Worm (Caenorhabditis elegans) whole organism, young adult: ENCODE results near the gene Y53G8AR.6.

ENCODE experiments used
- B0019.2 ChIP-seq: fragments of 200-800 bp; sonication (Bioruptor generic); conservative IDR thresholded peaks from 2 replicates; pipeline ENCODE4 v1.3.6; 2022; ENCODE audit warnings: missing genetic modification reagents, missing genetic modification characterization, missing compliant biosample characterization
- B0336.3 ChIP-seq: fragments of 200-800 bp; sonication (Bioruptor generic); IDR thresholded peaks from 2 replicates; pipeline ENCODE4 v1.3.6; 2022; ENCODE audit warnings: missing genetic modification characterization, missing compliant biosample characterization
- C06A6.2 ChIP-seq: fragments of 200-800 bp; sonication (Bioruptor generic); conservative IDR thresholded peaks from 2 replicates; pipeline ENCODE4 v1.3.6; 2022; ENCODE audit warnings: missing genetic modification characterization, missing compliant biosample characterization
- C17E4.6 ChIP-seq: fragments of 200-800 bp; sonication (Bioruptor generic); IDR thresholded peaks from 2 replicates; pipeline ENCODE4 v1.3.6; 2022; ENCODE audit warnings: missing genetic modification reagents, missing genetic modification characterization, missing compliant biosample characterization
- F10E7.11 ChIP-seq: sonication (generic microtip); optimal IDR thresholded peaks from 2 replicates; lab custom pipeline; 2017; ENCODE audit warnings: mild to moderate bottlenecking, missing genetic modification characterization, moderate library complexity, missing compliant biosample characterization
- F39B2.1 ChIP-seq: fragments of 200-800 bp; sonication (Bioruptor generic); IDR thresholded peaks from 2 replicates; pipeline ENCODE4 v1.3.6; 2022; ENCODE audit warnings: missing genetic modification reagents, missing genetic modification characterization, missing compliant biosample characterization
- T26A5.8 ChIP-seq: sonication (generic microtip); optimal IDR thresholded peaks from 2 replicates; lab custom pipeline; 2016; ENCODE audit warnings: missing genetic modification characterization, missing compliant biosample characterization
- Y67H2A.10 ChIP-seq: fragments of 200-800 bp; sonication (Bioruptor generic); conservative IDR thresholded peaks from 2 replicates; pipeline ENCODE4 v1.3.6; 2022; ENCODE audit warnings: missing genetic modification reagents, missing genetic modification characterization, missing compliant biosample characterization
- Y79H2A.3 ChIP-seq: fragments of 200-800 bp; sonication (Bioruptor generic); conservative IDR thresholded peaks from 2 replicates; pipeline ENCODE4 v1.3.6; 2022; ENCODE audit warnings: missing genetic modification reagents, missing genetic modification characterization, missing compliant biosample characterization
- ZK185.1 ChIP-seq: sonication (generic microtip); optimal IDR thresholded peaks from 2 replicates; lab custom pipeline; 2016; ENCODE audit warnings: mild to moderate bottlenecking, missing genetic modification characterization, missing compliant biosample characterization; ENCODE audit not compliant: poor library complexity, severe bottlenecking
- aptf-2 ChIP-seq: fragments of 200-800 bp; sonication (Bioruptor generic); conservative IDR thresholded peaks from 2 replicates; pipeline ENCODE4 v1.3.6; 2022; ENCODE audit warnings: missing genetic modification reagents, missing genetic modification characterization, missing compliant biosample characterization
- aptf-3 ChIP-seq: fragments of 200-800 bp; sonication (Bioruptor generic); IDR thresholded peaks from 2 replicates; pipeline ENCODE4 v1.3.6; 2022; ENCODE audit warnings: missing genetic modification characterization, missing compliant biosample characterization
- athp-1 ChIP-seq: sonication (generic microtip); optimal IDR thresholded peaks from 2 replicates; lab custom pipeline; 2017; ENCODE audit warnings: mild to moderate bottlenecking, missing genetic modification characterization, missing compliant biosample characterization
- attf-5 ChIP-seq: fragments of 200-800 bp; sonication (Bioruptor generic); optimal IDR thresholded peaks from 2 replicates; lab custom pipeline; 2018; ENCODE audit warnings: mild to moderate bottlenecking, missing genetic modification characterization, missing compliant biosample characterization
- bed-1 ChIP-seq: fragments of 200-800 bp; sonication (Bioruptor generic); IDR thresholded peaks from 2 replicates; pipeline ENCODE4 v1.3.6; 2022; ENCODE audit warnings: missing genetic modification reagents, missing genetic modification characterization, missing compliant biosample characterization
- bed-2 ChIP-seq: fragments of 200-800 bp; sonication (Bioruptor generic); IDR thresholded peaks from 2 replicates; pipeline ENCODE4 v1.3.6; 2022; ENCODE audit warnings: missing genetic modification reagents, missing genetic modification characterization, missing compliant biosample characterization
- cebp-1 ChIP-seq, 2 experiments: fragments of 200-800 bp in 1 of 2; sonication (Bioruptor generic) in 1 of 2; sonication (generic microtip) in 1 of 2; IDR thresholded peaks in 1 of 2; optimal IDR thresholded peaks in 1 of 2; 2 replicates each; pipeline versions ENCODE4 v1.3.6 to Lab custom; 2017 to 2022; ENCODE audit warnings: missing compliant biosample characterization in 2 of 2, missing genetic modification characterization in 2 of 2, mild to moderate bottlenecking in 1 of 2, missing genetic modification reagents in 1 of 2, moderate library complexity in 1 of 2
- ceh-40 ChIP-seq: fragments of 200-800 bp; sonication (Bioruptor generic); IDR thresholded peaks from 2 replicates; pipeline ENCODE4 v1.3.6; 2022; ENCODE audit warnings: missing genetic modification characterization, missing compliant biosample characterization
- ceh-91 ChIP-seq: fragments of 200-800 bp; sonication (Bioruptor generic); IDR thresholded peaks from 2 replicates; pipeline ENCODE4 v1.3.6; 2022; ENCODE audit warnings: missing genetic modification reagents, missing genetic modification characterization, missing compliant biosample characterization
- die-1 ChIP-seq: sonication (generic microtip); optimal IDR thresholded peaks from 2 replicates; lab custom pipeline; 2016; ENCODE audit warnings: missing genotype, mild to moderate bottlenecking, missing genetic modification characterization, missing compliant biosample characterization
- dox-1 ChIP-seq: fragments of 200-800 bp; sonication (Bioruptor generic); IDR thresholded peaks from 2 replicates; pipeline ENCODE4 v1.3.6; 2022; ENCODE audit warnings: missing genetic modification reagents, missing genetic modification characterization, missing compliant biosample characterization
- dpff-1 ChIP-seq: sonication (generic microtip); optimal IDR thresholded peaks from 2 replicates; lab custom pipeline; 2017; ENCODE audit warnings: mild to moderate bottlenecking, missing genetic modification characterization, missing compliant biosample characterization
- egrh-3 ChIP-seq: fragments of 200-800 bp; sonication (Bioruptor generic); IDR thresholded peaks from 2 replicates; pipeline ENCODE4 v1.3.6; 2022; ENCODE audit warnings: missing genetic modification reagents, missing genetic modification characterization, missing compliant biosample characterization
- gei-17 ChIP-seq: fragments of 200-800 bp; sonication (Bioruptor generic); optimal IDR thresholded peaks from 2 replicates; lab custom pipeline; 2018; ENCODE audit warnings: mild to moderate bottlenecking, missing genetic modification characterization, missing compliant biosample characterization
- him-1 ChIP-seq: sonication (generic microtip); optimal IDR thresholded peaks from 2 replicates; lab custom pipeline; 2016; ENCODE audit warnings: missing genotype, missing genetic modification reagents, missing genetic modification characterization, missing compliant biosample characterization
- hlh-12 ChIP-seq: sonication (generic microtip); optimal IDR thresholded peaks from 2 replicates; lab custom pipeline; 2016; ENCODE audit warnings: missing genetic modification characterization, missing compliant biosample characterization
- hmg-1.2 ChIP-seq: fragments of 200-800 bp; sonication (Bioruptor generic); IDR thresholded peaks from 2 replicates; pipeline ENCODE4 v1.3.6; 2022; ENCODE audit warnings: missing genetic modification reagents, missing genetic modification characterization, missing compliant biosample characterization
- hmg-20 ChIP-seq: fragments of 200-800 bp; sonication (Bioruptor generic); IDR thresholded peaks from 2 replicates; pipeline ENCODE4 v1.3.6; 2022; ENCODE audit warnings: missing genetic modification reagents, missing genetic modification characterization, missing compliant biosample characterization
- lin-40 ChIP-seq: sonication (generic microtip); optimal IDR thresholded peaks from 2 replicates; lab custom pipeline; 2016; ENCODE audit warnings: missing genetic modification characterization, mild to moderate bottlenecking, missing compliant biosample characterization, missing genotype, missing genetic modification reagents
- lin-54 ChIP-seq: fragments of 200-800 bp; sonication (Bioruptor generic); optimal IDR thresholded peaks from 2 replicates; lab custom pipeline; 2018; ENCODE audit warnings: mild to moderate bottlenecking, missing genetic modification characterization, missing compliant biosample characterization
- madf-10 ChIP-seq: sonication (generic microtip); optimal IDR thresholded peaks from 2 replicates; lab custom pipeline; 2016; ENCODE audit warnings: mild to moderate bottlenecking, missing genetic modification characterization, missing compliant biosample characterization
- mcd-1 ChIP-seq: fragments of 200-800 bp; sonication (Bioruptor generic); IDR thresholded peaks from 2 replicates; pipeline ENCODE4 v1.3.6; 2022; ENCODE audit warnings: missing genetic modification reagents, missing genetic modification characterization, missing compliant biosample characterization
- nhr-120 ChIP-seq: fragments of 200-800 bp; sonication (Bioruptor generic); IDR thresholded peaks from 2 replicates; pipeline ENCODE4 v1.3.6; 2022; ENCODE audit warnings: missing genetic modification characterization, missing compliant biosample characterization
- nhr-80 ChIP-seq: sonication (generic microtip); optimal IDR thresholded peaks from 2 replicates; lab custom pipeline; 2016; ENCODE audit warnings: missing genetic modification characterization, missing compliant biosample characterization
- nhr-90 ChIP-seq: sonication (generic microtip); optimal IDR thresholded peaks from 2 replicates; lab custom pipeline; 2016; ENCODE audit warnings: missing genotype, mild to moderate bottlenecking, missing genetic modification characterization, missing compliant biosample characterization
- rec-8 ChIP-seq, 2 experiments: sonication (generic microtip); optimal IDR thresholded peaks; 2 replicates each; lab custom pipeline; 2016; ENCODE audit warnings: mild to moderate bottlenecking in 2 of 2, missing genetic modification characterization in 2 of 2, missing genetic modification reagents in 2 of 2, missing genotype in 2 of 2, missing biosample characterization in 1 of 2, missing compliant biosample characterization in 1 of 2, moderate library complexity in 1 of 2
- snpc-1.1 ChIP-seq: sonication (generic microtip); optimal IDR thresholded peaks from 2 replicates; lab custom pipeline; 2017; ENCODE audit warnings: missing genetic modification characterization, mild to moderate bottlenecking, missing compliant biosample characterization, antibody characterized with exemption, moderate library complexity, missing genotype, missing genetic modification reagents; ENCODE audit not compliant: insufficient read depth
- snpc-1.3 ChIP-seq: sonication (generic microtip); optimal IDR thresholded peaks from 2 replicates; lab custom pipeline; 2017; ENCODE audit warnings: missing genetic modification characterization, mild to moderate bottlenecking, missing compliant biosample characterization, antibody characterized with exemption, moderate library complexity, missing genotype, missing genetic modification reagents; ENCODE audit not compliant: insufficient read depth
- snpc-3.4 ChIP-seq: sonication (generic microtip); optimal IDR thresholded peaks from 2 replicates; lab custom pipeline; 2017; ENCODE audit warnings: missing genetic modification characterization, mild to moderate bottlenecking, missing compliant biosample characterization, antibody characterized with exemption, moderate library complexity, missing genotype, missing genetic modification reagents
- somi-1 ChIP-seq: fragments of 200-800 bp; sonication (Bioruptor generic); optimal IDR thresholded peaks from 2 replicates; lab custom pipeline; 2018; ENCODE audit warnings: mild to moderate bottlenecking, missing genetic modification characterization, missing compliant biosample characterization
- tbp1 ChIP-seq: fragments of 200-800 bp; sonication (Bioruptor generic); optimal IDR thresholded peaks from 2 replicates; lab custom pipeline; 2018; ENCODE audit warnings: mild to moderate bottlenecking, missing genetic modification characterization, missing compliant biosample characterization
- unc-62 ChIP-seq: fragments of 150-350 bp; optimal IDR thresholded peaks from 2 replicates; lab custom pipeline; 2014; ENCODE audit warnings: missing biosample characterization, missing genetic modification reagents, missing genetic modification characterization
- xnd-1 ChIP-seq: sonication (generic microtip); optimal IDR thresholded peaks from 2 replicates; lab custom pipeline; 2016; ENCODE audit warnings: missing genotype, missing genetic modification reagents, missing genetic modification characterization, missing compliant biosample characterization
- ztf-26 ChIP-seq: sonication (generic microtip); optimal IDR thresholded peaks from 2 replicates; lab custom pipeline; 2017; ENCODE audit warnings: missing genetic modification characterization, missing compliant biosample characterization
- ztf-3 ChIP-seq: fragments of 200-800 bp; sonication (Bioruptor generic); optimal IDR thresholded peaks from 2 replicates; lab custom pipeline; 2018; ENCODE audit warnings: mild to moderate bottlenecking, missing genetic modification characterization, missing compliant biosample characterization

The Y53G8AR.6 gene

DNA sequence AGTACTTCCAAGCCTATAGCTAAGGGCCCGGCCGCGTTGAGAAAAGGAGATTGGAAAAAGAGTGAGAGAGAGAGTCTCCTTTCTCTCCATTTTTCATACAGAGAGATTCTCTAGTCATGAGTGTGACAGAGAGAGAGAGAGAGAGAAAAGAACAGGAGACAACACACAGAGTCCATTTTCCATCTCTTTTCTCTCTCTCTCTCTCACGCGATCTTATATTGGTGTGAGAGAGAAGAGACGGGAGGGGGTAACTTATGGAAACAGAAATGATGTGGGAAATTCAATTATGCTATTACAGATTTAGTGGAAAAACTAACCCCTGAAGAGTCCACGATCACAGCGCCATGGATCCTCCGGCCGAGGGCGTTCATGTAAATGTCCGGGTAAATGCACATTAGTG is 21.4 kb upstream of the Y53G8AR.6 start:
- TF ChIP-seq snpc-1.1 (tag; lab: Kevin White, UChicago) = no peak
- TF ChIP-seq ceh-91 = no peak
- TF ChIP-seq attf-5 (GFP tag; lab: Kevin White, UChicago) = peak; percentile 23
- TF ChIP-seq ztf-3 = no peak
- TF ChIP-seq snpc-3.4 (tag; lab: Kevin White, UChicago) = no peak
- no peak for TF ChIP-seq dpff-1 (tag; lab: Kevin White, UChicago)
- TF ChIP-seq lin-40 (tag; lab: Kevin White, UChicago) = peak; percentile 10
- no peak for TF ChIP-seq hlh-12 (tag; lab: Kevin White, UChicago)
- peak; percentile 26; the same call in 1 of the 2 replicates for TF ChIP-seq hmg-1.2 (GFP tag; lab: Robert Waterston, UW)
- TF ChIP-seq madf-10 = no peak
- no peak for TF ChIP-seq aptf-2 (GFP tag; lab: Robert Waterston, UW)
- no peak for TF ChIP-seq cebp-1 (GFP tag; IDR thresholded peaks at IDR 0.05; lab: Robert Waterston, UW)
- peak; percentile 13 for TF ChIP-seq cebp-1 (tag; optimal IDR thresholded peaks at IDR 0.05; lab: Kevin White, UChicago)
- TF ChIP-seq bed-1 = no peak
- no peak for TF ChIP-seq F10E7.11 (tag; lab: Kevin White, UChicago)
- 0 out of 2 replicates have a peak, but pooled peaks have one; percentile 6 for TF ChIP-seq dox-1 (GFP tag; lab: Robert Waterston, UW)
- no peak for TF ChIP-seq B0019.2 (GFP tag; lab: Robert Waterston, UW)

DNA sequence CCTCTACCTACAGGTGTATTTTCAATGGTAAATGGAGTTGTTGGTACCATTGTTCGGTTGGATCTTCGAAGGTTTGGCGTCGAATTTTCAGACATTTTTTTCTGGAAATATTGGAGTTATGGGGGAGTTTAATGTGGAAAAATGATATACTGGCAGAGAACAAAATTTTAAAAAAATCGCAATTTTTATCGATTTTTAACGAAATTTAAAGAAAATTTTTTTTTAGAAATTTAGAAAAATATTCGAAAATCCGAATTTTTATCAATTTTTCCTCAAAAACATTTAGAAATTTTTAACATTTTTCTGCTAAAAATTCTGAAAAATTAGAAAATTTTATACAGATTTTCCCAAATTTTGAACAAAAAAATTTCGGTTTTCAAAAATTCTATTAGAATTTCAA is 15.9 kb upstream of the Y53G8AR.6 start, which contains the start of gene Y53G8AM.8:
Gene Y53G8AM.8 (minus strand): TSS at position 101 of the 400 bp plus-strand sequence.
- TF ChIP-seq aptf-3 (GFP tag; lab: Robert Waterston, UW) = no peak
- no peak for TF ChIP-seq ZK185.1 (tag; lab: Kevin White, UChicago)
- TF ChIP-seq athp-1 (tag; lab: Kevin White, UChicago) = no peak
- TF ChIP-seq rec-8 (tag; optimal IDR thresholded peaks at IDR 0.05; lab: Kevin White, UChicago) = no peak
- TF ChIP-seq Y67H2A.10 (GFP tag; lab: Robert Waterston, UW) = no peak
- no peak for TF ChIP-seq dpff-1 (tag; lab: Kevin White, UChicago)
- TF ChIP-seq snpc-1.3 = no peak
- TF ChIP-seq F10E7.11 (tag; lab: Kevin White, UChicago) = no peak
- no peak for TF ChIP-seq C17E4.6
- TF ChIP-seq nhr-80 = no peak
- no peak for TF ChIP-seq hmg-20 (GFP tag; lab: Robert Waterston, UW)
- TF ChIP-seq T26A5.8 (tag; lab: Kevin White, UChicago) = no peak
- no peak for TF ChIP-seq die-1
- no peak for TF ChIP-seq F39B2.1
- no peak for TF ChIP-seq him-1
- no peak for TF ChIP-seq ceh-40 (GFP tag; lab: Robert Waterston, UW)
- no peak for TF ChIP-seq xnd-1 (tag; lab: Kevin White, UChicago)
- TF ChIP-seq bed-2 (GFP tag; lab: Robert Waterston, UW) = no peak
- TF ChIP-seq, all 124 proteins: peak for 0

DNA sequence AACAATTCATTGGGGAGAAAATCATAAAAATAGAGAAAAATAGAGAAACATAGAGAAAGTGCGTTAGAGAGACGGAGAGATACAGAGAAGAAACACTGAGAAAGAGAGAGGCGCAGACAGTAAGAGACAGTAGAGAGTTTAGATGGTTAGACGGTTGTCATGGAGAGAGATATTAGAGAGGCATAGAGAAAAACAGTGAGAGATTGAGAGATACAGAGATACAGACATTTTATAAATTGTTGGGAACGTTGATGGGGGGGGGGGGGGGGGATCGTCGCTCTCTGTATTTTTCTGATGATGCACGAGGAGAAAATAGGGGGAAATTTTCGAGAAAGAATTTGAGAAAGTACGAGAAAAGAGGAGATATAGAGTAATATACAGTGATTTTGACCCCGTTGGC is 15.2 kb upstream of the Y53G8AR.6 start:
- no peak for TF ChIP-seq nhr-120 (GFP tag; lab: Robert Waterston, UW)
- TF ChIP-seq B0336.3 (GFP tag; lab: Robert Waterston, UW) = peak; percentile 46; the same call in 1 of the 2 replicates
- TF ChIP-seq nhr-90 = no peak
- TF ChIP-seq ztf-26 = peak; percentile 91
- TF ChIP-seq nhr-80 = peak; percentile 14
- peak; percentile 43 for TF ChIP-seq tbp1 (GFP tag; lab: Kevin White, UChicago)
- TF ChIP-seq unc-62 (GFP tag; lab: Kevin White, UChicago) = no peak
- TF ChIP-seq attf-5 (GFP tag; lab: Kevin White, UChicago) = peak; percentile 62
- peak; percentile 6 for TF ChIP-seq gei-17
- TF ChIP-seq lin-54 = peak; percentile 50
- TF ChIP-seq hmg-1.2 (GFP tag; lab: Robert Waterston, UW) = peak; percentile 98
- TF ChIP-seq C06A6.2 (GFP tag; lab: Robert Waterston, UW) = peak; percentile 77
- peak; percentile 53 for TF ChIP-seq egrh-3
- peak; percentile 56 for TF ChIP-seq mcd-1
- peak; percentile 88 for TF ChIP-seq lin-40 (tag; lab: Kevin White, UChicago)
- no peak for TF ChIP-seq Y79H2A.3 (GFP tag; lab: Robert Waterston, UW)
- TF ChIP-seq cebp-1 (GFP tag; IDR thresholded peaks at IDR 0.05; lab: Robert Waterston, UW) = no peak
- TF ChIP-seq cebp-1 (tag; optimal IDR thresholded peaks at IDR 0.05; lab: Kevin White, UChicago) = peak; percentile 69
- TF ChIP-seq somi-1 (GFP tag; lab: Kevin White, UChicago) = peak; percentile 84
